Worm (Caenorhabditis elegans) whole organism, young adult: ENCODE measurements around the gene B0454.8.
A peak's percentile ranks its signal among the peaks of the same experiment; 100 is the strongest.

Experiments
- B0019.2 ChIP-seq: fragments of 200-800 bp; sonication (Bioruptor generic); conservative IDR thresholded peaks from 2 replicates; pipeline ENCODE4 v1.3.6; 2022; ENCODE audit warnings: missing genetic modification reagents, missing genetic modification characterization, missing compliant biosample characterization
- B0336.3 ChIP-seq: fragments of 200-800 bp; sonication (Bioruptor generic); IDR thresholded peaks from 2 replicates; pipeline ENCODE4 v1.3.6; 2022; ENCODE audit warnings: missing genetic modification characterization, missing compliant biosample characterization
- C17E4.6 ChIP-seq: fragments of 200-800 bp; sonication (Bioruptor generic); IDR thresholded peaks from 2 replicates; pipeline ENCODE4 v1.3.6; 2022; ENCODE audit warnings: missing genetic modification reagents, missing genetic modification characterization, missing compliant biosample characterization
- F23B12.7 ChIP-seq: sonication (generic microtip); optimal IDR thresholded peaks from 2 replicates; lab custom pipeline; 2017; ENCODE audit warnings: missing genetic modification characterization, mild to moderate bottlenecking, missing compliant biosample characterization, antibody characterized with exemption, moderate library complexity; ENCODE audit not compliant: insufficient read depth
- F33H1.4 ChIP-seq: fragments of 200-800 bp; sonication (Bioruptor generic); IDR thresholded peaks from 2 replicates; pipeline ENCODE4 v1.3.6; 2022; ENCODE audit warnings: missing genetic modification reagents, missing genetic modification characterization, missing compliant biosample characterization
- F49E8.2 ChIP-seq: sonication (generic microtip); optimal IDR thresholded peaks from 3 replicates; lab custom pipeline; 2017; ENCODE audit warnings: missing genetic modification characterization, mild to moderate bottlenecking, missing compliant biosample characterization, antibody characterized with exemption, moderate library complexity; ENCODE audit not compliant: insufficient read depth
- F52B5.7 ChIP-seq: sonication (generic microtip); optimal IDR thresholded peaks from 2 replicates; lab custom pipeline; 2016; ENCODE audit warnings: mild to moderate bottlenecking, missing genetic modification characterization, missing compliant biosample characterization
- K11D2.4 ChIP-seq: fragments of 200-800 bp; sonication (Bioruptor generic); IDR thresholded peaks from 2 replicates; pipeline ENCODE4 v1.3.6; 2022; ENCODE audit warnings: missing genetic modification reagents, missing genetic modification characterization, missing compliant biosample characterization
- T26A5.8 ChIP-seq: sonication (generic microtip); optimal IDR thresholded peaks from 2 replicates; lab custom pipeline; 2016; ENCODE audit warnings: missing genetic modification characterization, missing compliant biosample characterization
- Y53G8AR.9 ChIP-seq: fragments of 200-800 bp; sonication (Bioruptor generic); conservative IDR thresholded peaks from 2 replicates; pipeline ENCODE4 v1.3.6; 2022; ENCODE audit warnings: missing genetic modification reagents, missing genetic modification characterization, missing compliant biosample characterization
- Y56A3A.18 ChIP-seq: fragments of 200-800 bp; sonication (Bioruptor generic); IDR thresholded peaks from 2 replicates; pipeline ENCODE4 v1.3.6; 2022; ENCODE audit warnings: missing genetic modification reagents, missing genetic modification characterization, missing compliant biosample characterization
- ZK185.1 ChIP-seq: sonication (generic microtip); optimal IDR thresholded peaks from 2 replicates; lab custom pipeline; 2016; ENCODE audit warnings: mild to moderate bottlenecking, missing genetic modification characterization, missing compliant biosample characterization; ENCODE audit not compliant: poor library complexity, severe bottlenecking
- aptf-2 ChIP-seq: fragments of 200-800 bp; sonication (Bioruptor generic); conservative IDR thresholded peaks from 2 replicates; pipeline ENCODE4 v1.3.6; 2022; ENCODE audit warnings: missing genetic modification reagents, missing genetic modification characterization, missing compliant biosample characterization
- attf-3 ChIP-seq: fragments of 200-800 bp; sonication (Bioruptor generic); conservative IDR thresholded peaks from 2 replicates; pipeline ENCODE4 v1.3.6; 2022; ENCODE audit warnings: missing genetic modification reagents, missing genetic modification characterization, missing compliant biosample characterization
- attf-5 ChIP-seq: fragments of 200-800 bp; sonication (Bioruptor generic); optimal IDR thresholded peaks from 2 replicates; lab custom pipeline; 2018; ENCODE audit warnings: mild to moderate bottlenecking, missing genetic modification characterization, missing compliant biosample characterization
- attf-6 ChIP-seq: fragments of 200-800 bp; sonication (Bioruptor generic); IDR thresholded peaks from 2 replicates; pipeline ENCODE4 v1.3.6; 2022; ENCODE audit warnings: missing genetic modification reagents, missing genetic modification characterization, missing compliant biosample characterization
- bed-1 ChIP-seq: fragments of 200-800 bp; sonication (Bioruptor generic); IDR thresholded peaks from 2 replicates; pipeline ENCODE4 v1.3.6; 2022; ENCODE audit warnings: missing genetic modification reagents, missing genetic modification characterization, missing compliant biosample characterization
- bed-2 ChIP-seq: fragments of 200-800 bp; sonication (Bioruptor generic); IDR thresholded peaks from 2 replicates; pipeline ENCODE4 v1.3.6; 2022; ENCODE audit warnings: missing genetic modification reagents, missing genetic modification characterization, missing compliant biosample characterization
- cebp-2 ChIP-seq: fragments of 200-800 bp; sonication (Bioruptor generic); IDR thresholded peaks from 2 replicates; pipeline ENCODE4 v1.3.6; 2022; ENCODE audit warnings: missing genetic modification characterization, missing compliant biosample characterization
- ceh-100 ChIP-seq: fragments of 200-800 bp; sonication (Bioruptor generic); IDR thresholded peaks from 2 replicates; pipeline ENCODE4 v1.3.6; 2022; ENCODE audit warnings: missing genetic modification reagents, missing genetic modification characterization, missing compliant biosample characterization
- dox-1 ChIP-seq: fragments of 200-800 bp; sonication (Bioruptor generic); IDR thresholded peaks from 2 replicates; pipeline ENCODE4 v1.3.6; 2022; ENCODE audit warnings: missing genetic modification reagents, missing genetic modification characterization, missing compliant biosample characterization
- dpl-1 ChIP-seq: fragments of 150-350 bp; optimal IDR thresholded peaks from 2 replicates; lab custom pipeline; 2014; ENCODE audit warnings: missing biosample characterization, missing genetic modification reagents, missing genetic modification characterization
- efl-1 ChIP-seq: fragments of 150-350 bp; optimal IDR thresholded peaks from 2 replicates; lab custom pipeline; 2014; ENCODE audit warnings: missing biosample characterization, missing genetic modification reagents, missing genetic modification characterization
- egrh-3 ChIP-seq: fragments of 200-800 bp; sonication (Bioruptor generic); IDR thresholded peaks from 2 replicates; pipeline ENCODE4 v1.3.6; 2022; ENCODE audit warnings: missing genetic modification reagents, missing genetic modification characterization, missing compliant biosample characterization
- ekl-4 ChIP-seq: fragments of 200-800 bp; sonication (Bioruptor generic); IDR thresholded peaks from 2 replicates; pipeline ENCODE4 v1.3.6; 2022; ENCODE audit warnings: missing genetic modification reagents, missing genetic modification characterization, missing compliant biosample characterization
- him-1 ChIP-seq: sonication (generic microtip); optimal IDR thresholded peaks from 2 replicates; lab custom pipeline; 2016; ENCODE audit warnings: missing genotype, missing genetic modification reagents, missing genetic modification characterization, missing compliant biosample characterization
- hmg-20 ChIP-seq: fragments of 200-800 bp; sonication (Bioruptor generic); IDR thresholded peaks from 2 replicates; pipeline ENCODE4 v1.3.6; 2022; ENCODE audit warnings: missing genetic modification reagents, missing genetic modification characterization, missing compliant biosample characterization
- lag-1 ChIP-seq: fragments of 200-800 bp; sonication (Bioruptor generic); IDR thresholded peaks from 2 replicates; pipeline ENCODE4 v1.3.6; 2022; ENCODE audit warnings: missing genetic modification reagents, missing genetic modification characterization, missing compliant biosample characterization
- let-526 ChIP-seq: fragments of 200-800 bp; sonication (Bioruptor generic); IDR thresholded peaks from 2 replicates; pipeline ENCODE4 v1.3.6; 2022; ENCODE audit warnings: missing genetic modification reagents, missing genetic modification characterization, missing compliant biosample characterization
- lin-26 ChIP-seq: fragments of 200-800 bp; sonication (Bioruptor generic); IDR thresholded peaks from 2 replicates; pipeline ENCODE4 v1.3.6; 2022; ENCODE audit warnings: missing genetic modification reagents, missing genetic modification characterization, missing compliant biosample characterization
- lin-54 ChIP-seq: fragments of 200-800 bp; sonication (Bioruptor generic); optimal IDR thresholded peaks from 2 replicates; lab custom pipeline; 2018; ENCODE audit warnings: mild to moderate bottlenecking, missing genetic modification characterization, missing compliant biosample characterization
- madf-10 ChIP-seq: sonication (generic microtip); optimal IDR thresholded peaks from 2 replicates; lab custom pipeline; 2016; ENCODE audit warnings: mild to moderate bottlenecking, missing genetic modification characterization, missing compliant biosample characterization
- madf-6 ChIP-seq: fragments of 200-800 bp; sonication (Bioruptor generic); IDR thresholded peaks from 2 replicates; pipeline ENCODE4 v1.3.6; 2022; ENCODE audit warnings: missing genetic modification reagents, missing genetic modification characterization, missing compliant biosample characterization
- mel-28 ChIP-seq: sonication (generic microtip); optimal IDR thresholded peaks from 2 replicates; lab custom pipeline; 2016; ENCODE audit warnings: borderline replicate concordance, mild to moderate bottlenecking, missing genetic modification characterization, missing compliant biosample characterization
- mxl-1 ChIP-seq: sonication (generic microtip); optimal IDR thresholded peaks from 2 replicates; lab custom pipeline; 2016; ENCODE audit warnings: missing genetic modification characterization, missing compliant biosample characterization
- nfya-2 ChIP-seq: fragments of 200-800 bp; sonication (Bioruptor generic); IDR thresholded peaks from 2 replicates; pipeline ENCODE4 v1.3.6; 2022; ENCODE audit warnings: missing genetic modification reagents, missing genetic modification characterization, missing compliant biosample characterization
- nfyb-1 ChIP-seq: fragments of 200-800 bp; sonication (Bioruptor generic); IDR thresholded peaks from 2 replicates; pipeline ENCODE4 v1.3.6; 2022; ENCODE audit warnings: missing genetic modification reagents, missing genetic modification characterization, missing compliant biosample characterization
- nhr-120 ChIP-seq: fragments of 200-800 bp; sonication (Bioruptor generic); IDR thresholded peaks from 2 replicates; pipeline ENCODE4 v1.3.6; 2022; ENCODE audit warnings: missing genetic modification characterization, missing compliant biosample characterization
- nhr-179 ChIP-seq: sonication (generic microtip); optimal IDR thresholded peaks from 2 replicates; lab custom pipeline; 2016; ENCODE audit warnings: mild to moderate bottlenecking, missing genetic modification characterization, missing compliant biosample characterization
- nhr-80 ChIP-seq: sonication (generic microtip); optimal IDR thresholded peaks from 2 replicates; lab custom pipeline; 2016; ENCODE audit warnings: missing genetic modification characterization, missing compliant biosample characterization
- pbrm-1 ChIP-seq: fragments of 200-800 bp; sonication (Bioruptor generic); IDR thresholded peaks from 2 replicates; pipeline ENCODE4 v1.3.6; 2022; ENCODE audit warnings: missing genetic modification reagents, missing genetic modification characterization, missing compliant biosample characterization
- rec-8 ChIP-seq, 2 experiments: sonication (generic microtip); optimal IDR thresholded peaks; 2 replicates each; lab custom pipeline; 2016; ENCODE audit warnings: mild to moderate bottlenecking in 2 of 2, missing genetic modification characterization in 2 of 2, missing genetic modification reagents in 2 of 2, missing genotype in 2 of 2, missing biosample characterization in 1 of 2, missing compliant biosample characterization in 1 of 2, moderate library complexity in 1 of 2
- snpc-1.3 ChIP-seq: sonication (generic microtip); optimal IDR thresholded peaks from 2 replicates; lab custom pipeline; 2017; ENCODE audit warnings: missing genetic modification characterization, mild to moderate bottlenecking, missing compliant biosample characterization, antibody characterized with exemption, moderate library complexity, missing genotype, missing genetic modification reagents; ENCODE audit not compliant: insufficient read depth
- snpc-4 ChIP-seq, 5 experiments: fragments of 150-350 bp in 1 of 5; sonication (generic microtip) in 4 of 5; optimal IDR thresholded peaks; 2 replicates each; lab custom pipeline; 2014 to 2018; ENCODE audit warnings: missing genetic modification characterization in 5 of 5, missing biosample characterization in 3 of 5, antibody characterized with exemption in 2 of 5, mild to moderate bottlenecking in 2 of 5, missing compliant biosample characterization in 2 of 5, missing genotype in 2 of 5, moderate library complexity in 2 of 5, missing genetic modification reagents in 1 of 5
- zim-3 ChIP-seq: sonication (generic microtip); optimal IDR thresholded peaks from 2 replicates; lab custom pipeline; 2017; ENCODE audit warnings: mild to moderate bottlenecking, missing genetic modification characterization, moderate library complexity, missing compliant biosample characterization
- ztf-3 ChIP-seq: fragments of 200-800 bp; sonication (Bioruptor generic); optimal IDR thresholded peaks from 2 replicates; lab custom pipeline; 2018; ENCODE audit warnings: mild to moderate bottlenecking, missing genetic modification characterization, missing compliant biosample characterization
- ztf-6 ChIP-seq: fragments of 200-800 bp; sonication (Bioruptor generic); IDR thresholded peaks from 2 replicates; pipeline ENCODE4 v1.3.6; 2022; ENCODE audit warnings: missing genetic modification reagents, missing genetic modification characterization, missing compliant biosample characterization

Gene B0454.8

DNA sequence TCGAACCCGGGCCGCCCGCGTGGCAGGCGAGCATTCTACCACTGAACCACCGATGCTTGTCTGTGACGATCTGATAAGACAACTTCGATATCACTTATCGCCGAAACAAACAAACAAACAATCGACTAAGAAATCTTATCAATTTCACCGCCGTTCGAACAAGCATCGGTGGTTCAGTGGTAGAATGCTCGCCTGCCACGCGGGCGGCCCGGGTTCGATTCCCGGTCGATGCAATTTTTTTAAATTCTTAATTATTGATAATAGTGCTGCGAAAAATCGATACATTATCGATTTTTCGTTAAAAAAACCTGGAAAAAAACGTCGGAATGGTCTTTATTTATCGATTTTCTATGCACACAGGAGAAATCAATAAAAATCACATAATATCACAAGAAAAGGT lies 19.0 kb upstream of the B0454.8 start:
- TF ChIP-seq lin-26, result no peak; the same call in 1 of the 2 replicates
- no peak for TF ChIP-seq T26A5.8 (tag; lab: Kevin White, UChicago)
- TF ChIP-seq dpl-1 (GFP tag; lab: Kevin White, UChicago), result peak; percentile 4
- TF ChIP-seq attf-6 (GFP tag; lab: Robert Waterston, UW), result no peak; the same call in none of the 2 replicates
- peak; percentile 56 for TF ChIP-seq snpc-1.3 (tag; lab: Kevin White, UChicago)
- peak; percentile 53; the same call in 1 of the 2 replicates for TF ChIP-seq ceh-100 (GFP tag; lab: Robert Waterston, UW)
- TF ChIP-seq madf-6 (GFP tag; lab: Robert Waterston, UW), result peak; percentile 73
- no peak; the same call in 1 of the 2 replicates for TF ChIP-seq pbrm-1 (GFP tag; lab: Robert Waterston, UW)
- no peak for TF ChIP-seq ekl-4 (GFP tag; lab: Robert Waterston, UW)
- no peak for TF ChIP-seq cebp-2 (GFP tag; lab: Robert Waterston, UW)
- TF ChIP-seq F52B5.7 (tag; lab: Kevin White, UChicago), result no peak
- peak; percentile 39 for TF ChIP-seq snpc-4 (GFP tag; optimal IDR thresholded peaks at IDR 0.05; lab: Kevin White, UChicago)
- peak in 3 of 4 experiments; percentile 41 to 62 (median 43) for TF ChIP-seq snpc-4 (tag; optimal IDR thresholded peaks at IDR 0.05; lab: Kevin White, UChicago)
- peak; percentile 51 for TF ChIP-seq lin-54 (GFP tag; lab: Kevin White, UChicago)
- no peak for TF ChIP-seq C17E4.6
- TF ChIP-seq bed-2 (GFP tag; lab: Robert Waterston, UW), result no peak
- no peak for TF ChIP-seq him-1
- TF ChIP-seq dox-1, result no peak
- TF ChIP-seq let-526 (GFP tag; lab: Robert Waterston, UW), result 0 out of 2 replicates have a peak, but pooled peaks have one; percentile 20
- TF ChIP-seq hmg-20 (GFP tag; lab: Robert Waterston, UW), result peak; percentile 69; the same call in 1 of the 2 replicates
- TF ChIP-seq K11D2.4 (GFP tag; lab: Robert Waterston, UW), result 0 out of 2 replicates have a peak, but pooled peaks have one; percentile 33
- no peak for TF ChIP-seq rec-8 (tag; optimal IDR thresholded peaks at IDR 0.05; lab: Kevin White, UChicago)
- no peak for TF ChIP-seq attf-5
- peak; percentile 88 for TF ChIP-seq nfyb-1 (GFP tag; lab: Robert Waterston, UW)
- TF ChIP-seq bed-1 (GFP tag; lab: Robert Waterston, UW), result no peak
- no peak for TF ChIP-seq mxl-1 (tag; lab: Kevin White, UChicago)
- TF ChIP-seq lag-1 (GFP tag; lab: Robert Waterston, UW), result no peak
- TF ChIP-seq F33H1.4 (GFP tag; lab: Robert Waterston, UW), result peak; percentile 56
- TF ChIP-seq aptf-2 (GFP tag; lab: Robert Waterston, UW), result no peak
- no peak for TF ChIP-seq attf-3 (GFP tag; lab: Robert Waterston, UW)
- no peak for TF ChIP-seq nfya-2
- TF ChIP-seq nhr-179, result no peak
- TF ChIP-seq mel-28 (tag; lab: Kevin White, UChicago), result no peak
- 0 out of 2 replicates have a peak, but pooled peaks have one; percentile 21 for TF ChIP-seq ztf-6
- TF ChIP-seq ZK185.1 (tag; lab: Kevin White, UChicago), result no peak
- TF ChIP-seq egrh-3 (GFP tag; lab: Robert Waterston, UW), result 0 out of 2 replicates have a peak, but pooled peaks have one; percentile 5
- TF ChIP-seq Y53G8AR.9 (GFP tag; lab: Robert Waterston, UW), result no peak; the same call in 1 of the 2 replicates
- no peak for TF ChIP-seq Y56A3A.18 (GFP tag; lab: Robert Waterston, UW)
- no peak for TF ChIP-seq ztf-3 (GFP tag; lab: Kevin White, UChicago)
- TF ChIP-seq B0019.2, result no peak
- TF ChIP-seq zim-3 (tag; lab: Kevin White, UChicago), result no peak
- TF ChIP-seq efl-1, result no peak
- TF ChIP-seq F49E8.2 (tag; lab: Kevin White, UChicago), result peak; percentile 18
- TF ChIP-seq nhr-120 (GFP tag; lab: Robert Waterston, UW), result no peak
- TF ChIP-seq madf-10 (tag; lab: Kevin White, UChicago), result peak; percentile 54
- peak; percentile 12 for TF ChIP-seq nhr-80 (tag; lab: Kevin White, UChicago)
- peak; percentile 45; the same call in 1 of the 2 replicates for TF ChIP-seq B0336.3
- TF ChIP-seq F23B12.7 (tag; lab: Kevin White, UChicago), result peak; percentile 70
